Fruit fly (Drosophila melanogaster): ENCODE measurements around the gene Spindly.

The Spindly gene

dm6 chr2L:3534227-3534842 is 4.2 kb upstream of the Spindly start (continued):
- peak; percentile 9 for TF ChIP-seq CG2116 (GFP tag; optimal IDR thresholded peaks at IDR 0.05)
- TF ChIP-seq trem (tag; optimal IDR thresholded peaks at IDR 0.05) = peak; percentile 13
- peak; percentile 49 for TF ChIP-seq Atf-2 (GFP tag; optimal IDR thresholded peaks at IDR 0.05)
- no peak for TF ChIP-seq usp (GFP tag; optimal IDR thresholded peaks at IDR 0.05)
- TF ChIP-seq CG6683 (GFP tag; optimal IDR thresholded peaks at IDR 0.05) = no peak
- no peak for TF ChIP-seq gsb (GFP tag; IDR thresholded peaks at IDR 0.05)
- no peak for TF ChIP-seq CG43689 (GFP tag; IDR thresholded peaks at IDR 0.05)
- peak; percentile 91 for TF ChIP-seq z (GFP tag; IDR thresholded peaks at IDR 0.05)
- TF ChIP-seq bcd (GFP tag; optimal IDR thresholded peaks at IDR 0.05) = peak; percentile 3
- peak; percentile 14 for TF ChIP-seq CG4707 (GFP tag; optimal IDR thresholded peaks at IDR 0.05)
- TF ChIP-seq Hr78 (GFP tag; optimal IDR thresholded peaks at IDR 0.05) = no peak
- peak; percentile 44; the same call in 1 of the 2 replicates for TF ChIP-seq Ada2b (GFP tag; IDR thresholded peaks at IDR 0.05)
- peak; percentile 61 for TF ChIP-seq CG14667 (GFP tag; IDR thresholded peaks at IDR 0.05)
- no peak for TF ChIP-seq Doc3 (GFP tag; IDR thresholded peaks at IDR 0.05; ENCODE audit: partially characterized antibody)
- TF ChIP-seq hth (optimal IDR thresholded peaks at IDR 0.05) = no peak
- no peak for TF ChIP-seq CG10543 (GFP tag; optimal IDR thresholded peaks at IDR 0.05)
- TF ChIP-seq gro (GFP tag; optimal IDR thresholded peaks at IDR 0.05) = peak; percentile 28
- no peak for TF ChIP-seq CG9797 (GFP tag; optimal IDR thresholded peaks at IDR 0.05)
- TF ChIP-seq CG4282 (GFP tag; optimal IDR thresholded peaks at IDR 0.05) = no peak
- TF ChIP-seq CG33213 (GFP tag; optimal IDR thresholded peaks at IDR 0.05) = peak; percentile 13
- peak; percentile 59 for TF ChIP-seq CG31441 (GFP tag; IDR thresholded peaks at IDR 0.05)
- peak; percentile 49 for TF ChIP-seq Camta (GFP tag; optimal IDR thresholded peaks at IDR 0.05)
- TF ChIP-seq klu (GFP tag; IDR thresholded peaks at IDR 0.05) = 0 out of 2 replicates have a peak, but pooled peaks have one; percentile 40
- no peak for TF ChIP-seq TFAM (GFP tag; optimal IDR thresholded peaks at IDR 0.05)
- peak; percentile 75 for TF ChIP-seq Sox102F (GFP tag; optimal IDR thresholded peaks at IDR 0.05)
- TF ChIP-seq run (tag; optimal IDR thresholded peaks at IDR 0.05) = no peak
- no peak for TF ChIP-seq schlank (tag; optimal IDR thresholded peaks at IDR 0.05)
- no peak for TF ChIP-seq HHEX (GFP tag; optimal IDR thresholded peaks at IDR 0.05)
- no peak for TF ChIP-seq CG10431 (GFP tag; optimal IDR thresholded peaks at IDR 0.05)
- no peak; the same call in 2 of the 3 replicates for TF ChIP-seq B-H1 (GFP tag; IDR thresholded peaks at IDR 0.05)
- peak; percentile 56 for TF ChIP-seq tin (GFP tag; optimal IDR thresholded peaks at IDR 0.05)
- no peak for TF ChIP-seq CG7372 (GFP tag; IDR thresholded peaks at IDR 0.05)
- TF ChIP-seq jing (GFP tag; optimal IDR thresholded peaks at IDR 0.05) = no peak
- peak; percentile 45; the same call in 1 of the 2 replicates for TF ChIP-seq Rx (GFP tag; IDR thresholded peaks at IDR 0.05)
- TF ChIP-seq mirr (GFP tag; optimal IDR thresholded peaks at IDR 0.05) = no peak
- TF ChIP-seq CG34224 (GFP tag; IDR thresholded peaks at IDR 0.05; ENCODE audit: partially characterized antibody) = no peak
- TF ChIP-seq CG17829 (tag; optimal IDR thresholded peaks at IDR 0.05) = peak; percentile 45
- TF ChIP-seq al (GFP tag; IDR thresholded peaks at IDR 0.05) = no peak
- peak; percentile 37; the same call in 1 of the 3 replicates for TF ChIP-seq CG3726 (GFP tag; IDR thresholded peaks at IDR 0.05)
- peak; percentile 64 for TF ChIP-seq phol (tag; optimal IDR thresholded peaks at IDR 0.05)
- no peak for TF ChIP-seq NC2β (GFP tag; optimal IDR thresholded peaks at IDR 0.05)
- peak; percentile 2 for TF ChIP-seq CG15696 (tag; optimal IDR thresholded peaks at IDR 0.05)
- TF ChIP-seq Dfd (GFP tag; optimal IDR thresholded peaks at IDR 0.05) = no peak
- no peak for TF ChIP-seq Dref (GFP tag; IDR thresholded peaks at IDR 0.05)
- TF ChIP-seq CG4820 (GFP tag; optimal IDR thresholded peaks at IDR 0.05) = peak; percentile 19
- peak; percentile 49 for TF ChIP-seq CG1603 (tag; optimal IDR thresholded peaks at IDR 0.05)
- TF ChIP-seq CG4854 (GFP tag; optimal IDR thresholded peaks at IDR 0.05) = no peak
- peak; percentile 9 for TF ChIP-seq nau (GFP tag; optimal IDR thresholded peaks at IDR 0.05)
- no peak for TF ChIP-seq cas (GFP tag; IDR thresholded peaks at IDR 0.05)
- TF ChIP-seq scrt (GFP tag; optimal IDR thresholded peaks at IDR 0.05) = no peak
- peak; percentile 75 for TF ChIP-seq ara (GFP tag; IDR thresholded peaks at IDR 0.05)

Data from whole organism, embryonic.